Worm (Caenorhabditis elegans) whole organism, L4 larva: Measurements from ENCODE around the gene twnk-1.
A peak's percentile ranks its signal among the peaks of the same experiment; 100 is the strongest.

Source experiments
- F37D6.2 ChIP-seq: sonication (generic microtip); optimal IDR thresholded peaks from 2 replicates; lab custom pipeline; 2016; ENCODE audit warnings: mild to moderate bottlenecking, missing genetic modification characterization, missing compliant biosample characterization
- F44E2.7 ChIP-seq: fragments of 200-800 bp; sonication (Bioruptor generic); IDR thresholded peaks from 2 replicates; pipeline ENCODE4 v2.1.2; 2022; ENCODE audit warnings: missing genetic modification characterization, missing compliant biosample characterization
- T20F7.1 ChIP-seq: fragments of 200-800 bp; sonication (Bioruptor generic); optimal IDR thresholded peaks from 2 replicates; lab custom pipeline; 2018; ENCODE audit warnings: mild to moderate bottlenecking, missing genetic modification characterization, missing compliant biosample characterization
- Y75B8A.6 ChIP-seq: fragments of 200-800 bp; sonication (Bioruptor generic); IDR thresholded peaks from 2 replicates; pipeline ENCODE4 v1.3.6; 2022; ENCODE audit warnings: missing genetic modification reagents, missing genetic modification characterization, missing compliant biosample characterization
- ZK546.5 ChIP-seq, 2 experiments: sonication (generic microtip); optimal IDR thresholded peaks; 2 replicates each; lab custom pipeline; 2017; ENCODE audit warnings: missing biosample characterization in 2 of 2, missing genetic modification characterization in 2 of 2
- aha-1 ChIP-seq: fragments of 150-350 bp; peaks from one replicate; lab custom pipeline; 2014; ENCODE audit warnings: missing biosample characterization, missing genetic modification characterization
- aly-2 ChIP-seq: sonication (generic microtip); optimal IDR thresholded peaks from 2 replicates; lab custom pipeline; 2018; ENCODE audit warnings: missing biosample characterization, missing genetic modification characterization
- ama-1 ChIP-seq: fragments of 150-350 bp; optimal IDR thresholded peaks from 2 replicates; lab custom pipeline; 2014; ENCODE audit warnings: inconsistent platforms, mixed read lengths
- attf-4 ChIP-seq: sonication (generic microtip); optimal IDR thresholded peaks from 3 replicates; lab custom pipeline; 2017; ENCODE audit warnings: missing biosample characterization, missing genetic modification characterization
- ceh-20 ChIP-seq: fragments of 200-800 bp; sonication (Bioruptor generic); IDR thresholded peaks from 2 replicates; pipeline ENCODE4 v1.3.6; 2022; ENCODE audit warnings: missing genetic modification reagents, missing genetic modification characterization, missing compliant biosample characterization
- ceh-82 ChIP-seq: sonication (generic microtip); optimal IDR thresholded peaks from 2 replicates; lab custom pipeline; 2017; ENCODE audit warnings: missing biosample characterization, missing genetic modification characterization
- ces-1 ChIP-seq: fragments of 150-350 bp; sonication (generic microtip); optimal IDR thresholded peaks from 4 replicates; lab custom pipeline; 2014; ENCODE audit warnings: missing biosample characterization, missing genetic modification reagents, missing genetic modification characterization
- daf-16 ChIP-seq, 3 experiments: sonication (generic microtip); optimal IDR thresholded peaks; 2 replicates each; lab custom pipeline; 2016 to 2017; ENCODE audit warnings: missing genetic modification characterization in 3 of 3, missing genetic modification reagents in 3 of 3, mild to moderate bottlenecking in 2 of 3, missing compliant biosample characterization in 2 of 3, missing biosample characterization in 1 of 3, moderate library complexity in 1 of 3
- daf-19 ChIP-seq: fragments of 200-800 bp; sonication (Bioruptor generic); conservative IDR thresholded peaks from 2 replicates; pipeline ENCODE4 v1.3.6; 2022; ENCODE audit warnings: missing genetic modification characterization, missing compliant biosample characterization
- dmd-8 ChIP-seq: fragments of 200-800 bp; sonication (Bioruptor generic); IDR thresholded peaks from 2 replicates; pipeline ENCODE4 v1.3.6; 2022; ENCODE audit warnings: missing genetic modification characterization, missing compliant biosample characterization
- dmd-9 ChIP-seq: fragments of 200-800 bp; sonication (Bioruptor generic); IDR thresholded peaks from 2 replicates; pipeline ENCODE4 v1.3.6; 2022; ENCODE audit warnings: missing genetic modification reagents, missing genetic modification characterization, missing compliant biosample characterization
- dpl-1 ChIP-seq: fragments of 150-350 bp; optimal IDR thresholded peaks from 2 replicates; lab custom pipeline; 2014; ENCODE audit warnings: missing biosample characterization, missing genetic modification reagents, missing genetic modification characterization
- dve-1 ChIP-seq: sonication (generic microtip); optimal IDR thresholded peaks from 2 replicates; lab custom pipeline; 2017; ENCODE audit warnings: antibody characterized with exemption, mild to moderate bottlenecking, missing genetic modification characterization, missing compliant biosample characterization; ENCODE audit not compliant: insufficient read depth
- egl-27 ChIP-seq: sonication (generic microtip); optimal IDR thresholded peaks from 3 replicates; lab custom pipeline; 2017; ENCODE audit warnings: missing biosample characterization, missing genetic modification reagents, missing genetic modification characterization
- fos-1 ChIP-seq: fragments of 150-350 bp; optimal IDR thresholded peaks from 2 replicates; lab custom pipeline; 2014; ENCODE audit warnings: missing biosample characterization, missing genetic modification characterization
- gei-8 ChIP-seq: fragments of 200-800 bp; sonication (Bioruptor generic); optimal IDR thresholded peaks from 2 replicates; lab custom pipeline; 2018; ENCODE audit warnings: mild to moderate bottlenecking, missing genetic modification characterization, missing compliant biosample characterization
- hif-1 ChIP-seq, 2 experiments: sonication (generic microtip); optimal IDR thresholded peaks; 2 replicates each; lab custom pipeline; 2016 to 2017; ENCODE audit warnings: missing compliant biosample characterization in 2 of 2, missing genetic modification characterization in 2 of 2, missing genetic modification reagents in 2 of 2, missing genotype in 2 of 2, mild to moderate bottlenecking in 1 of 2
- hmg-1.1 ChIP-seq: fragments of 200-800 bp; sonication (Bioruptor generic); IDR thresholded peaks from 2 replicates; pipeline ENCODE4 v1.3.6; 2022; ENCODE audit warnings: missing genetic modification reagents, missing genetic modification characterization, missing compliant biosample characterization
- lim-7 ChIP-seq: fragments of 200-800 bp; sonication (Bioruptor generic); IDR thresholded peaks from 2 replicates; pipeline ENCODE4 v1.3.6; 2022; ENCODE audit warnings: missing genetic modification characterization, missing compliant biosample characterization
- lin-13 ChIP-seq: fragments of 150-350 bp; optimal IDR thresholded peaks from 2 replicates; lab custom pipeline; 2014; ENCODE audit warnings: missing biosample characterization, missing genetic modification reagents, missing genetic modification characterization
- lsy-2 ChIP-seq, 2 experiments: fragments of 150-350 bp in 1 of 2; sonication (generic microtip) in 1 of 2; optimal IDR thresholded peaks; 2 replicates each; lab custom pipeline; 2014 to 2017; ENCODE audit warnings: missing biosample characterization in 2 of 2, missing genetic modification characterization in 2 of 2
- madf-5 ChIP-seq, 2 experiments: fragments of 200-800 bp; sonication (Bioruptor generic); IDR thresholded peaks; 2 replicates each; pipeline ENCODE4 v1.3.6; 2022; ENCODE audit warnings: missing compliant biosample characterization in 2 of 2, missing genetic modification characterization in 2 of 2
- mdl-1 ChIP-seq, 2 experiments: fragments of 150-350 bp in 1 of 2; sonication (generic microtip) in 1 of 2; optimal IDR thresholded peaks; 2 replicates each; lab custom pipeline; 2014 to 2017; ENCODE audit warnings: missing biosample characterization in 2 of 2, missing genetic modification characterization in 2 of 2
- mep-1 ChIP-seq: fragments of 150-350 bp; sonication (generic microtip); optimal IDR thresholded peaks from 3 replicates; lab custom pipeline; 2014; ENCODE audit warnings: missing biosample characterization, missing genetic modification characterization
- nhr-11 ChIP-seq: fragments of 150-350 bp; optimal IDR thresholded peaks from 2 replicates; lab custom pipeline; 2014; ENCODE audit warnings: missing biosample characterization, missing genetic modification characterization
- nhr-6 ChIP-seq: fragments of 150-350 bp; optimal IDR thresholded peaks from 2 replicates; lab custom pipeline; 2014; ENCODE audit warnings: missing biosample characterization, missing genetic modification characterization
- nhr-77 ChIP-seq: fragments of 150-350 bp; optimal IDR thresholded peaks from 2 replicates; lab custom pipeline; 2014; ENCODE audit warnings: missing biosample characterization, missing genetic modification characterization
- pha-4 ChIP-seq, 2 experiments: fragments of 150-350 bp in 1 of 2; fragments of 200-800 bp in 1 of 2; sonication (Bioruptor generic) in 1 of 2; IDR thresholded peaks in 1 of 2; optimal IDR thresholded peaks in 1 of 2; 2 replicates each; pipeline versions ENCODE4 v1.3.6 to Lab custom; 2014 to 2022; ENCODE audit warnings: missing genetic modification characterization in 2 of 2, missing genetic modification reagents in 2 of 2, missing biosample characterization in 1 of 2, missing compliant biosample characterization in 1 of 2
- pqm-1 ChIP-seq: sonication (generic microtip); optimal IDR thresholded peaks from 2 replicates; lab custom pipeline; 2017; ENCODE audit warnings: missing biosample characterization, missing genetic modification characterization
- skn-1 ChIP-seq: fragments of 150-350 bp; optimal IDR thresholded peaks from 2 replicates; lab custom pipeline; 2014; ENCODE audit warnings: missing biosample characterization, missing genetic modification characterization
- snpc-1.2 ChIP-seq: fragments of 200-800 bp; sonication (Bioruptor generic); IDR thresholded peaks from 2 replicates; pipeline ENCODE4 v1.3.6; 2022; ENCODE audit warnings: missing genetic modification reagents, missing genetic modification characterization, missing compliant biosample characterization
- spr-1 ChIP-seq: sonication (generic microtip); optimal IDR thresholded peaks from 2 replicates; lab custom pipeline; 2016; ENCODE audit warnings: mild to moderate bottlenecking, missing genetic modification characterization, missing compliant biosample characterization
- unc-39 ChIP-seq: sonication (generic microtip); optimal IDR thresholded peaks from 2 replicates; lab custom pipeline; 2017; ENCODE audit warnings: missing biosample characterization, missing genetic modification characterization
- unc-62 ChIP-seq, 3 experiments: fragments of 150-350 bp in 1 of 3; sonication (generic microtip); optimal IDR thresholded peaks in 2 of 3; peaks in 1 of 3; 1 replicate in 1 of 3; 2 replicates in 2 of 3; lab custom pipeline; 2014 to 2017; ENCODE audit warnings: missing biosample characterization in 3 of 3, missing genetic modification characterization in 3 of 3, missing genetic modification reagents in 3 of 3, missing genotype in 1 of 3
- vab-7 ChIP-seq: fragments of 200-800 bp; sonication (Bioruptor generic); IDR thresholded peaks from 2 replicates; pipeline ENCODE4 v1.3.6; 2022; ENCODE audit warnings: missing genetic modification reagents, missing genetic modification characterization, missing compliant biosample characterization
- zag-1 ChIP-seq: fragments of 150-350 bp; optimal IDR thresholded peaks from 2 replicates; lab custom pipeline; 2014; ENCODE audit warnings: missing biosample characterization, missing genetic modification characterization
- ztf-11 ChIP-seq: fragments of 150-350 bp; optimal IDR thresholded peaks from 2 replicates; lab custom pipeline; 2014; ENCODE audit warnings: missing biosample characterization, missing genetic modification characterization

Gene twnk-1

DNA sequence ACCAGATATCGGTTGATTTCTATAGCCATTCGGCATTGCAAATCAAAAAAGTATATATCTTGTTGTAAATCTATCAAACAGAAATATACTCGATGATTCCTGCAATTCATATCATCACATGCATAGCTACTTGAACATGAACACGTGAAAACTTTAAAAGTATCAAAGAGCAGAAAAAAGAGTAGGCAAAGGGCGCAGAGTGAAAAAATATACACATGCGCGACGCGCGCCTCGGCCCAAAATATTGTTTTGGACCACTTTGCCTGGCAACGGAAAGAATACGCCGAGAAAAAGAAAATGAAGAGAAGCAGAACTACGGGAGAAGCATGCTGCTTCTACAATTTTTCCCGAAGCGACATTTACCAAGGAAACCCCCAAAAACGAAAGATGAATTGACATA lies 20.4 kb upstream of the twnk-1 start, which contains the start of gene C54H2.4:
TSS of gene C54H2.4 (minus strand) at position 101 of the 400 bp plus-strand sequence.
- TF ChIP-seq zag-1 (tag; lab: Kevin White, UChicago) = no peak
- no peak for TF ChIP-seq lim-7 (GFP tag; lab: Robert Waterston, UW)
- TF ChIP-seq F44E2.7 (GFP tag; lab: Robert Waterston, UW) = no peak
- no peak for TF ChIP-seq ces-1
- TF ChIP-seq aha-1 = no peak
- TF ChIP-seq ZK546.5 (tag; optimal IDR thresholded peaks at IDR 0.05; lab: Kevin White, UChicago) = no peak
- no peak for TF ChIP-seq ceh-82 (tag; lab: Kevin White, UChicago)
- no peak for TF ChIP-seq attf-4 (tag; lab: Kevin White, UChicago)
- no peak for TF ChIP-seq daf-19 (GFP tag; lab: Robert Waterston, UW)
- TF ChIP-seq skn-1 (tag; lab: Kevin White, UChicago) = no peak
- TF ChIP-seq hif-1 (tag; optimal IDR thresholded peaks at IDR 0.05; lab: Kevin White, UChicago) = no peak
- TF ChIP-seq aly-2 (tag; lab: Kevin White, UChicago) = no peak
- TF ChIP-seq snpc-1.2 (GFP tag; lab: Robert Waterston, UW) = no peak
- no peak for TF ChIP-seq dmd-8 (GFP tag; lab: Robert Waterston, UW)
- no peak for TF ChIP-seq spr-1
- TF ChIP-seq lsy-2 (tag; optimal IDR thresholded peaks at IDR 0.05; lab: Kevin White, UChicago) = no peak
- TF ChIP-seq pha-4 (GFP tag; IDR thresholded peaks at IDR 0.05; lab: Robert Waterston, UW) = no peak
- TF ChIP-seq pha-4 (tag; optimal IDR thresholded peaks at IDR 0.05; lab: Kevin White, UChicago) = no peak
- no peak for TF ChIP-seq ama-1 (lab: Kevin White, UChicago)

DNA sequence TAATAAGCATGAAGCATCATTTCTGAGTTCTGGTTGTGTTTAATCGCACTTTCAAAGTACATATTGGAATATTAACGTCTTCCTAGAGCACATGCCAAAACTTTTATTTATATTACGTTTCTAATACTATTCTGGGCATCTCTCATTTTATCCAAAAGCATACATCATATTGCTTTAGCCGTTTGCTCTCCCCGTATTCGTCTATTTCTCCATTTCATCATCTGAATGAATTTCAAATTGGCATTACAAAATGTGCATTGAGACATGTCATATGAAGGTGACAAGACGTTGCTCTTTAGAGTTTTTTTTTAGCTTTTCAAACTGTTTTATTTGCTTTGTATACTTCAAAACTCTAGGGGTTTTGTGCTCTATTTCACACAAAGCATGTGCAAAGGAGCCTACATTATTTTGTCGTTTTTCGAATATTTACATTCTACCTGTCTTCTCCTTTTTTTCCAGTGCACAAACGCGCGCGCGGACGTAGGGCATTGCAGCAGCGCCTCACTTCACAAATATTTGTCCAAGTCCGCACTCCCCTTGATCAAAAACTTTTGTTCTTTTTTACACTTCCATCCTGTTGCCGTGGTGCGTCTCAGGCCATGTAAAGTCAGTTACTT lies 18.4 kb upstream of the twnk-1 start:
- TF ChIP-seq aha-1 = peak; percentile 61
- TF ChIP-seq gei-8 (GFP tag; lab: Kevin White, UChicago) = no peak
- TF ChIP-seq pha-4 (GFP tag; IDR thresholded peaks at IDR 0.05; lab: Robert Waterston, UW) = peak; percentile 49; the same call in 1 of the 2 replicates
- TF ChIP-seq pha-4 (tag; optimal IDR thresholded peaks at IDR 0.05; lab: Kevin White, UChicago) = no peak

DNA sequence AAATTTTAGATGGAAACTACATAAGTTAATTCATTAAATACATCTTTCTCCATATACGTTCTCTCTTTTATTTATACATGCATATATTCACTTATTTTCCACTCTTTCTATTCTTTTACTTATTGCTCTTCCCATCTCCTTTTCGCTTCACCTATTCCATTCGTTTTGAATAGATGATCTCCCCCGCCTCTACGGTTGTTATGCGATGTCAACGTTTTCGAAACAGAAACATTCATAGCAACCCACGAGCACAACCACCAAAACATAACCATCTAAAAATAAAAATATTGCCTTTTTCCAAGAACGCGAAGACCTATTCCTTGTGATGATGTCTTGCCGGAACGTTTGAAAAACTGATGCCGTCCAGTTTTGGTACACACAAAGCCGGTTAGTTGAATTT lies 17.5 kb upstream of the twnk-1 start, which contains the start of gene sym-3:
TSS of gene sym-3 (plus strand) at position 301 of the 400 bp plus-strand sequence.
- no peak for TF ChIP-seq T20F7.1 (GFP tag; lab: Kevin White, UChicago)
- peak; percentile 63 for TF ChIP-seq aha-1

DNA sequence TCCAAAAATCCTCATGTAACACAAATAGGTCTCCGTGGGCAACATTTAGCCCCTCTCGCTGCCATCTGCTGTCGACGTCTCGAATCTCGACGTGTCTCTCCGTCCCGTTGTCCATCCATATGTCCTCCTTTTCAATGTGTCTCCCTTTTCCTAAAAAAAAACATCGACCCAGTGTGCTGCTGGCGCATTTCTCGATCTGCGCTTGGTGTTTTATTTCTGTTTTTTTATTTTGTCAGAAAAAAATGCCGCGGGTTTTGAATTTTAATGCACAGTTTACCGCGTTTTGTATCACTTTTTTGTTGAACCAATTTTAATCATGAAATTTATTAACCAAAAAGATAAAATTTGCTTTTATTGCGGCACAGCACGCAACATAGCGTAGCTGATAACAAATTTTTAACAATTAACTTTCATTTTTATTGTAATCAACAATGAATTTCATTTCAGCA lies 15.2 kb upstream of the twnk-1 start:
- peak; percentile 68 for TF ChIP-seq hmg-1.1 (GFP tag; lab: Robert Waterston, UW)
- no peak for TF ChIP-seq ztf-11 (tag; lab: Kevin White, UChicago)
- TF ChIP-seq unc-62 (GFP tag; optimal IDR thresholded peaks at IDR 0.05 in 1 of 2; lab: Kevin White, UChicago) = peak in 1 of 2 experiments; percentile 93
- no peak for TF ChIP-seq unc-62 (tag; optimal IDR thresholded peaks at IDR 0.05; lab: Kevin White, UChicago)
- TF ChIP-seq lsy-2 (tag; optimal IDR thresholded peaks at IDR 0.05; lab: Kevin White, UChicago) = peak in 1 of 2 experiments; percentile 85
- peak; percentile 35 for TF ChIP-seq aha-1
- peak; percentile 51; the same call in 1 of the 2 replicates for TF ChIP-seq ceh-20 (GFP tag; lab: Robert Waterston, UW)
- TF ChIP-seq mdl-1 (tag; optimal IDR thresholded peaks at IDR 0.05; lab: Kevin White, UChicago) = peak in 1 of 2 experiments; percentile 71
- no peak for TF ChIP-seq egl-27 (tag; lab: Kevin White, UChicago)
- TF ChIP-seq dmd-9 = no peak
- TF ChIP-seq lin-13 (GFP tag; lab: Kevin White, UChicago) = peak; percentile 51
- no peak for TF ChIP-seq Y75B8A.6
- peak; percentile 54 for TF ChIP-seq F37D6.2 (tag; lab: Kevin White, UChicago)
- TF ChIP-seq nhr-77 (tag; lab: Kevin White, UChicago) = peak; percentile 76
- TF ChIP-seq dve-1 (tag; lab: Kevin White, UChicago) = peak; percentile 63
- TF ChIP-seq madf-5 (GFP tag; IDR thresholded peaks at IDR 0.05; lab: Robert Waterston, UW) = no peak
- TF ChIP-seq hif-1 (tag; optimal IDR thresholded peaks at IDR 0.05; lab: Kevin White, UChicago) = peak in 1 of 2 experiments; percentile 29
- no peak for TF ChIP-seq dmd-8 (GFP tag; lab: Robert Waterston, UW)
- TF ChIP-seq unc-39 = no peak
- TF ChIP-seq daf-19 (GFP tag; lab: Robert Waterston, UW) = no peak
- TF ChIP-seq ces-1 = no peak
- TF ChIP-seq pqm-1 (tag; lab: Kevin White, UChicago) = peak; percentile 21
- TF ChIP-seq mep-1 (tag; lab: Kevin White, UChicago) = peak; percentile 83
- 0 out of 2 replicates have a peak, but pooled peaks have one; percentile 36 for TF ChIP-seq vab-7 (GFP tag; lab: Robert Waterston, UW)
- peak; percentile 69 for TF ChIP-seq nhr-6 (tag; lab: Kevin White, UChicago)
- peak; percentile 71 for TF ChIP-seq dpl-1 (GFP tag; lab: Kevin White, UChicago)
- TF ChIP-seq fos-1 (tag; lab: Kevin White, UChicago) = no peak
- peak; percentile 62 for TF ChIP-seq nhr-11
- peak in 1 of 2 experiments; percentile 52 for TF ChIP-seq daf-16 (GFP tag; optimal IDR thresholded peaks at IDR 0.05; lab: Kevin White, UChicago)
- TF ChIP-seq daf-16 (tag; optimal IDR thresholded peaks at IDR 0.05; lab: Kevin White, UChicago) = peak; percentile 68
